Worm (Caenorhabditis elegans): Measurements from ENCODE around the gene unc-4.
"Not testable (repeated sequence)": the region's sequence is repeated elsewhere in the genome, so short reads cannot be mapped to it uniquely, and the experiment has no call there.

unc-4 gene

ce11 chrII:9868207-9868606 lies 32.0 kb downstream of the unc-4 start:
- TF ChIP-seq rbr-2 (tag; optimal IDR thresholded peaks at IDR 0.05) (no peak), nhr-28 (tag; optimal IDR thresholded peaks at IDR 0.05) (no peak), unc-62 (GFP tag; optimal IDR thresholded peaks at IDR 0.05 in 1 of 2) (peak in 1 of 2 experiments; percentile 65), unc-62 (tag; optimal IDR thresholded peaks at IDR 0.05) (no peak), nhr-11 (tag; optimal IDR thresholded peaks at IDR 0.05) (no peak), php-3 (GFP tag; IDR thresholded peaks at IDR 0.05) (no peak), aha-1 (tag) (peak; percentile 63)

- TF ChIP-seq dmd-9 (GFP tag; IDR thresholded peaks at IDR 0.05); zfp-2 (tag; optimal IDR thresholded peaks at IDR 0.05); ama-1 (optimal IDR thresholded peaks at IDR 0.05): not testable (repeated sequence)
Observed at ce11 chrII:9866378-9866777, 33.8 kb downstream of the unc-4 start, which contains the start of gene chil-1. Gene chil-1, minus strand, starts transcription at chrII:9866478.

ce11 chrII:9862147-9862546 lies 38.0 kb downstream of the unc-4 start, which contains the start of gene C08H9.18:
Gene C08H9.18, minus strand, starts transcription at chrII:9862247.
- no peak for TF ChIP-seq dpl-1 (GFP tag; optimal IDR thresholded peaks at IDR 0.05)
- TF ChIP-seq egl-27 (tag; optimal IDR thresholded peaks at IDR 0.05) = no peak
- TF ChIP-seq saeg-2 (GFP tag; IDR thresholded peaks at IDR 0.05) = no peak
- no peak for TF ChIP-seq dve-1 (tag; optimal IDR thresholded peaks at IDR 0.05; ENCODE audit: insufficient read depth)
- TF ChIP-seq madf-9 (GFP tag; conservative IDR thresholded peaks at IDR 0.05) = no peak
- no peak for TF ChIP-seq nhr-42 (GFP tag; IDR thresholded peaks at IDR 0.05)
- TF ChIP-seq pqm-1 (tag; optimal IDR thresholded peaks at IDR 0.05) = no peak
- no peak for TF ChIP-seq F37D6.2 (tag; optimal IDR thresholded peaks at IDR 0.05)
- no peak for TF ChIP-seq zfp-3 (GFP tag; conservative IDR thresholded peaks at IDR 0.05)
- TF ChIP-seq ceh-62 (tag; optimal IDR thresholded peaks at IDR 0.05) = no peak
- no peak for TF ChIP-seq T26A8.4 (GFP tag; IDR thresholded peaks at IDR 0.05)
- no peak for TF ChIP-seq nhr-11 (tag; optimal IDR thresholded peaks at IDR 0.05)
- no peak for TF ChIP-seq nhr-111 (GFP tag; optimal IDR thresholded peaks at IDR 0.05)
- TF ChIP-seq sdz-12 (GFP tag; optimal IDR thresholded peaks at IDR 0.05) = no peak
- TF ChIP-seq ceh-82 (tag; optimal IDR thresholded peaks at IDR 0.05) = no peak
- TF ChIP-seq nhr-76 (tag; optimal IDR thresholded peaks at IDR 0.05) = no peak
- TF ChIP-seq daf-8 (GFP tag; IDR thresholded peaks at IDR 0.05) = no peak

ce11 chrII:9861394-9861793 lies 38.8 kb downstream of the unc-4 start, which contains the start of gene chil-3:
Gene chil-3, minus strand, starts transcription at chrII:9861494.
- no peak for TF ChIP-seq daf-8 (GFP tag; IDR thresholded peaks at IDR 0.05)

- TF ChIP-seq D1046.2 (GFP tag; IDR thresholded peaks at IDR 0.05) = no peak
- TF ChIP-seq ama-1 (optimal IDR thresholded peaks at IDR 0.05) = no peak
- no peak for TF ChIP-seq cey-2 (tag; optimal IDR thresholded peaks at IDR 0.05; ENCODE audit: borderline replicate concordance, insufficient read depth)
- no peak for TF ChIP-seq nhr-28 (tag; optimal IDR thresholded peaks at IDR 0.05)
- no peak for TF ChIP-seq gei-8 (GFP tag; optimal IDR thresholded peaks at IDR 0.05)
- no peak for TF ChIP-seq mes-2 (tag; optimal IDR thresholded peaks at IDR 0.05; ENCODE audit: poor library complexity, severe bottlenecking)
- no peak for TF ChIP-seq Y75B8A.6 (GFP tag; IDR thresholded peaks at IDR 0.05)
- TF ChIP-seq R02D3.7 (tag; optimal IDR thresholded peaks at IDR 0.05) = no peak
- no peak for TF ChIP-seq lin-39 (tag; optimal IDR thresholded peaks at IDR 0.05)
- no peak for TF ChIP-seq unc-62 (GFP tag; optimal IDR thresholded peaks at IDR 0.05 in 1 of 2)
- no peak for TF ChIP-seq unc-62 (tag; optimal IDR thresholded peaks at IDR 0.05)
- TF ChIP-seq dmd-8 (GFP tag; IDR thresholded peaks at IDR 0.05) = no peak
- no peak for TF ChIP-seq nhr-48 (tag; optimal IDR thresholded peaks at IDR 0.05)
- no peak for TF ChIP-seq spr-1 (tag; optimal IDR thresholded peaks at IDR 0.05)
- TF ChIP-seq Y48G9A.11 (GFP tag; IDR thresholded peaks at IDR 0.05) = no peak
- no peak for TF ChIP-seq ceh-32 (tag; optimal IDR thresholded peaks at IDR 0.05; ENCODE audit: poor library complexity)
- no peak for TF ChIP-seq aha-1 (tag)
- TF ChIP-seq dve-1 (tag; optimal IDR thresholded peaks at IDR 0.05; ENCODE audit: insufficient read depth) = no peak
- TF ChIP-seq mxl-2 (GFP tag; conservative IDR thresholded peaks at IDR 0.05) = no peak
- TF ChIP-seq F44E2.7 (GFP tag; IDR thresholded peaks at IDR 0.05) = no peak
- no peak for TF ChIP-seq zfp-2 (tag; optimal IDR thresholded peaks at IDR 0.05)
Observed at ce11 chrII:9859575-9859974, 40.6 kb downstream of the unc-4 start, which contains the start of gene chil-5. Gene chil-5, minus strand, starts transcription at chrII:9859675.

Data from whole organism, L4 larva.